Worm (Caenorhabditis elegans) whole organism, mixed stage, embryonic: ENCODE results near the gene bath-47.
"Not testable (repeated sequence)": the region's sequence is repeated elsewhere in the genome, so short reads cannot be mapped to it uniquely, and the experiment has no call there.

ENCODE experiments used
- M03D4.4 ChIP-seq: sonication (generic microtip); optimal IDR thresholded peaks from 2 replicates; lab custom pipeline; 2017; ENCODE audit warnings: mild to moderate bottlenecking, missing genetic modification characterization, missing compliant biosample characterization
- bed-3 ChIP-seq: fragments of 200-800 bp; sonication (Bioruptor generic); optimal IDR thresholded peaks from 3 replicates; lab custom pipeline; 2018; ENCODE audit warnings: mild to moderate bottlenecking, missing genetic modification characterization, moderate library complexity, missing compliant biosample characterization
- blmp-1 ChIP-seq: fragments of 150-350 bp; optimal IDR thresholded peaks from 2 replicates; lab custom pipeline; 2014; ENCODE audit warnings: missing biosample characterization, missing genetic modification characterization
- ceh-39 ChIP-seq: fragments of 150-350 bp; optimal IDR thresholded peaks from 2 replicates; lab custom pipeline; 2014; ENCODE audit warnings: missing biosample characterization, missing genetic modification characterization
- ceh-83 ChIP-seq: fragments of 200-800 bp; sonication (Bioruptor generic); optimal IDR thresholded peaks from 2 replicates; lab custom pipeline; 2018; ENCODE audit warnings: mild to moderate bottlenecking, missing genetic modification characterization, missing compliant biosample characterization
- cnd-1 ChIP-seq: fragments of 200-800 bp; sonication (Bioruptor generic); optimal IDR thresholded peaks from 2 replicates; lab custom pipeline; 2018; ENCODE audit warnings: mild to moderate bottlenecking, missing genetic modification characterization, missing compliant biosample characterization
- drap-1 ChIP-seq: fragments of 200-800 bp; sonication (Bioruptor generic); optimal IDR thresholded peaks from 3 replicates; lab custom pipeline; 2018; ENCODE audit warnings: mild to moderate bottlenecking, missing genetic modification characterization, missing compliant biosample characterization
- elt-3 ChIP-seq: fragments of 150-350 bp; optimal IDR thresholded peaks from 2 replicates; lab custom pipeline; 2014; ENCODE audit warnings: missing biosample characterization, missing genetic modification characterization
- ham-2 ChIP-seq: fragments of 200-800 bp; sonication (Bioruptor generic); optimal IDR thresholded peaks from 2 replicates; lab custom pipeline; 2018; ENCODE audit warnings: mild to moderate bottlenecking, missing genetic modification characterization, missing compliant biosample characterization
- lin-13 ChIP-seq: fragments of 150-350 bp; optimal IDR thresholded peaks from 2 replicates; lab custom pipeline; 2014; ENCODE audit warnings: missing biosample characterization, missing genetic modification characterization
- lsy-2 ChIP-seq: fragments of 150-350 bp; optimal IDR thresholded peaks from 2 replicates; lab custom pipeline; 2014; ENCODE audit warnings: missing biosample characterization, missing genetic modification characterization
- mab-5 ChIP-seq: fragments of 150-350 bp; optimal IDR thresholded peaks from 2 replicates; lab custom pipeline; 2014; ENCODE audit warnings: missing biosample characterization, missing genetic modification characterization
- mep-1 ChIP-seq: fragments of 150-350 bp; optimal IDR thresholded peaks from 2 replicates; lab custom pipeline; 2017; ENCODE audit warnings: missing biosample characterization, missing genetic modification reagents, missing genetic modification characterization, inconsistent platforms
- mls-2 ChIP-seq: sonication (generic microtip); optimal IDR thresholded peaks from 2 replicates; lab custom pipeline; 2016; ENCODE audit warnings: mild to moderate bottlenecking, missing genetic modification characterization, moderate library complexity, missing compliant biosample characterization
- nhr-12 ChIP-seq: fragments of 150-350 bp; optimal IDR thresholded peaks from 2 replicates; lab custom pipeline; 2014; ENCODE audit warnings: missing biosample characterization, missing genetic modification characterization
- nhr-2 ChIP-seq: fragments of 150-350 bp; optimal IDR thresholded peaks from 2 replicates; lab custom pipeline; 2014; ENCODE audit warnings: missing biosample characterization, missing genetic modification characterization
- nhr-28 ChIP-seq: fragments of 150-350 bp; optimal IDR thresholded peaks from 2 replicates; lab custom pipeline; 2014; ENCODE audit warnings: missing biosample characterization, missing genetic modification characterization
- pha-4 ChIP-seq: fragments of 150-350 bp; optimal IDR thresholded peaks from 2 replicates; lab custom pipeline; 2018; ENCODE audit warnings: missing biosample characterization, missing genetic modification reagents, missing genetic modification characterization
- sem-2 ChIP-seq: fragments of 200-800 bp; sonication (Bioruptor generic); optimal IDR thresholded peaks from 2 replicates; lab custom pipeline; 2018; ENCODE audit warnings: mild to moderate bottlenecking, missing genetic modification characterization, missing compliant biosample characterization
- snpc-4 ChIP-seq: fragments of 150-350 bp; optimal IDR thresholded peaks from 2 replicates; lab custom pipeline; 2014; ENCODE audit warnings: missing biosample characterization, missing genetic modification characterization
- sptf-1 ChIP-seq: sonication (generic microtip); optimal IDR thresholded peaks from 2 replicates; lab custom pipeline; 2017; ENCODE audit warnings: mild to moderate bottlenecking, missing genetic modification characterization, moderate library complexity, missing compliant biosample characterization
- unc-120 ChIP-seq: sonication (generic microtip); optimal IDR thresholded peaks from 2 replicates; lab custom pipeline; 2017; ENCODE audit warnings: missing genetic modification characterization, missing compliant biosample characterization; ENCODE audit not compliant: poor library complexity, severe bottlenecking
- unc-39 ChIP-seq: fragments of 150-350 bp; optimal IDR thresholded peaks from 2 replicates; lab custom pipeline; 2014; ENCODE audit warnings: missing biosample characterization, missing genetic modification characterization
- unc-62 ChIP-seq: fragments of 150-350 bp; optimal IDR thresholded peaks from 2 replicates; lab custom pipeline; 2014; ENCODE audit warnings: missing biosample characterization, missing genetic modification reagents, missing genetic modification characterization
- zip-8 ChIP-seq: fragments of 150-350 bp; optimal IDR thresholded peaks from 2 replicates; lab custom pipeline; 2014; ENCODE audit warnings: missing biosample characterization, missing genetic modification characterization
- ztf-11 ChIP-seq: fragments of 150-350 bp; optimal IDR thresholded peaks from 2 replicates; lab custom pipeline; 2014; ENCODE audit warnings: missing biosample characterization, missing genetic modification characterization

The bath-47 gene

DNA sequence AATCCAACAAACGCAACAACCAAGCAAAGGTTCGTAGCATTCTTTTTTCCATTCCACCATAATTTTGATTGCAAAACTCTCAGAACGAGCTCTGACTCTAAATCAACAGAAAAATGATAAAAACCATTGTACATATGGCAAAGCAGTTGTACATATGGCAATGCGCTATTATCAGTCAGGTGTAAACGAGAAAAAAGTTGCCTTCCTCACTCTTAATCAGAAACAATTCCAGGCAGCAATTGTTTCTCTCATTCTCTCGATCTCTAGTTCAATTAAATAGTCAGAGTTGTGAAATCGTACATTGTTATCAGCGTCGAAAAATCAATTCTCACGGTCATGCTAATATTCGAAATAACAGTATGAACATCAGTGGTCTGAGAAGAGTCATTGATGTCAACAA lies 20.2 kb downstream of the bath-47 start:
- TF ChIP-seq nhr-12 (tag; lab: Kevin White, UChicago) (no peak), unc-120 (tag; lab: Kevin White, UChicago) (no peak)

DNA sequence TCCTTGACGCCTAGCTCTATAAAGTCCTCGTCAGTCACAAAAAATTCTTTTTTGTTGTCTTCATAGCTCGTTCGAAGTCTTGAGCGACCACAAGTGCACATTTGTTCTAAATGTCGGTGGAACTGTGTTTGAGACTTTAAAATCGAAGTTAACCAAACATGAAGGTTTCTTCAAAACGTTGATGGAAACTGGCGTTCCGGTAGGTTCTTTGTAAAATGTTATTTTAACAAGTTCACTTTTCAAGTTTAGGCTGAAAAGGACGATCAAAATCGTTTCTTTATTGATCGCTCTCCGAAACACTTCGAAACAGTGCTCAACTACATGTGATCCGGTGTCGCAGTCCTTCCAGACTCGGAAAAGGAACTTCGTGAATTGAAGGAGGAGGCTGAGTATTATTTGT lies 23.0 kb downstream of the bath-47 start, which contains the start of gene fbxa-160:
Gene fbxa-160, minus strand, starts transcription at position 101 of the 400 bp plus-strand sequence.
- TF ChIP-seq bed-3 (GFP tag; lab: Kevin White, UChicago) (no peak), cnd-1 (tag; lab: Kevin White, UChicago) (no peak), unc-39 (tag; lab: Kevin White, UChicago) (no peak), zip-8 (tag; lab: Kevin White, UChicago) (no peak), elt-3 (no peak), ceh-83 (GFP tag; lab: Kevin White, UChicago) (no peak), sptf-1 (tag; lab: Kevin White, UChicago) (no peak), drap-1 (GFP tag; lab: Kevin White, UChicago) (no peak), pha-4 (tag; lab: Kevin White, UChicago) (no peak), sem-2 (no peak), ztf-11 (tag; lab: Kevin White, UChicago) (no peak), nhr-2 (no peak), mab-5 (tag; lab: Kevin White, UChicago) (no peak), blmp-1 (no peak), unc-62 (no peak), ham-2 (GFP tag; lab: Kevin White, UChicago) (no peak)

DNA sequence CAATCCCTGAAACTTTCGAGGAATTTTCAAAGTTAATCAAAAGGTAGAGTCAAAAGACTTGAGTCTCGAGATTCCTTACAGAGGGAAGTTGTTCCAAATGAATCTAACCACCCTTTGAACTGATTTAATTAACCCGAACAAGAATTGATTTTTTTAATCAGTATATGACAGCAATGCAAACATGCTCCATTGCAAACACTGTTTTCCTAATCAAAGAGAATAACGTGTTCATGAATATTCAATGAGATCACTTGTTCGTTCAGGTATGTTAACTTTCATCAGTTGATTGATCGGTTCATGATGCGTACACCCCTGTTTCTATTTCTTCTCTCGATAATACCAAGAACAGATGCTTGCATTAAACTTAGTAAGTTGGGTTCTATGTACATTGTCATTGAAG lies 24.1 kb downstream of the bath-47 start, which contains the start of gene C08E3.14:
Gene C08E3.14, plus strand, starts transcription at position 301 of the 400 bp plus-strand sequence.
- TF ChIP-seq nhr-28 (tag; lab: Kevin White, UChicago), result no peak
- TF ChIP-seq lin-13 (tag; lab: Kevin White, UChicago), result no peak
- TF ChIP-seq sptf-1 (tag; lab: Kevin White, UChicago), result no peak
- no peak for TF ChIP-seq pha-4 (tag; lab: Kevin White, UChicago)
- no peak for TF ChIP-seq ceh-39

DNA sequence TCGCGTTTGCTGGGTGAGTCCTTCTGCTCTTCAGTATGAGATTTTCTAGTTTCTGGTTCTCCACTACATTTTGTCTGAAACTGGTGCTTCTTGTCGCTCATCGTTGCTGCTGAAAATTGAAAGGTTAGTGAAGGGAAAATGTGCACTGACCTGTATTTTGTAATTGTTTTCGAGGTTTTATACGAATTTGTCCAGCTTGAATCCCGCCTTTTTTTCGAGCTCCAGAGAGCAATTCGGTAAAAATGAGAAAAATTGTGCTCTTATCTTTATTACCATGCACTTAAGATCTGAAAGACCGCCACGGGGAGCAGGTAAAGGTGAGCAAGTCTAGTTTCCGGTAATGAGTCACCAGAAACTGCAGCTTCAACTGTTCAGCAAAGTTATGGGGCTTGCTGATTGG lies 26.2 kb downstream of the bath-47 start, which contains the start of gene C08E3.15:
Gene C08E3.15, minus strand, starts transcription at position 101 of the 400 bp plus-strand sequence.
- TF ChIP-seq snpc-4, pha-4, sptf-1 (tag; lab: Kevin White, UChicago): not testable (repeated sequence)
- TF ChIP-seq, all 35 proteins: peak for 0; not testable (repeated sequence) for 35

DNA sequence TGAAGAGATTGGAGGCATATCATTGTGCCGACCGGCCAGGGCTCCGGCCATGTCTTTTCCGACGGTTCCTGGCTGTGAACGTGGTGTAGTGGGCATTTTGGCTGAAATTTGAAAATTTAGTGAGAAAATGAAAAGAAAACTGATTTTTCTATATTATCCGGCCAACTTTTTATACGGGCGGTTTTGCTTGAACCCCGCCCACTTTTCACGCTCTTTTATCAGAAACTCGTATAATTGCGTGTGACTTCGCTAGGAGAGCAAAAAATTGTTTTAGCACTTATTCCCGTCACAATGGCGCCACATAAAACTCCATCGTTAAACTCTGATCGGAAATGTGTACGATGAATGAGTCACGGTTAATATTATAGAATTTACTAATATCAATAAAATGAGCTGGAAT lies 30.6 kb downstream of the bath-47 start, which contains the start of gene C08E3.13:
Gene C08E3.13, minus strand, starts transcription at position 101 of the 400 bp plus-strand sequence.
- not testable (repeated sequence) for TF ChIP-seq nhr-2; drap-1 (GFP tag; lab: Kevin White, UChicago); lsy-2

DNA sequence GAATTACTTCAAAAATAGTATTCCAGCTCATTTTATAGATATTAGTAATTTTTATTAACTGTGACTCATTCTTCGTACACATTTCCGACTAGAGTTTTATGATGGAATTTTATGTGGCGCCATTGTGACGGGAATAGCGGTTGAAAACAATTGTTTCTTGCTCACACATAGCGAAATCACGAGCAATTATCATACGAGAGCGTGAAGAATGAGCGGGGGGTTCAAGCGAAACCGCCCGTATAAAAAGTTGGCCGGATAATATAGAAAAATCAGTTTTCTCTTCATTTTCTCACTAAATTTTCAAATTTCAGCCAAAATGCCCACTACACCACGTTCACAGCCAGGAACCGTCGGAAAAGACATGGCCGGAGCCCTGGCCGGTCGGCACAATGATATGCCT lies 31.9 kb downstream of the bath-47 start, which contains the start of gene C08E3.1:
Gene C08E3.1, plus strand, starts transcription at position 301 of the 400 bp plus-strand sequence.
- not testable (repeated sequence) for TF ChIP-seq bed-3 (GFP tag; lab: Kevin White, UChicago); ceh-39; blmp-1

DNA sequence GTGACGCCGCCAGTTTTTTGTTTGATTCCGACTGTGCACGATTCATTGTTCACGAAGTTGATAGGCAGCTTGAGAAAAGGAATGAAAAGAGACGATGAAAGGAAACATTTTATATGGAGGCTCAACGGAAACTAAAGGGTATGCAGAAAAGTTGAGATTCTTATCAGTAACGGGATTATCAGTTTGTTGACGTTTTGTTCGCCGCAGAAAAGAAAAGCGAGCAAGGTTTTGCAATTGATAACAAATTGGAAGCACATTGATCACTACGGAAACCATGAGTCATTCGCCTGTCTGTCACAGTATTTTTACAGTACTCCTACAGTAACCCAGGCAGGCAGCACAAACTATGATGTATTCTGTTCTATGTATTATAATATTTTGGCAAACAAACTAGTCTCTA lies 34.4 kb downstream of the bath-47 start:
- TF ChIP-seq M03D4.4 (tag; lab: Kevin White, UChicago) (no peak), sptf-1 (tag; lab: Kevin White, UChicago) (no peak), ceh-83 (GFP tag; lab: Kevin White, UChicago) (no peak), unc-120 (tag; lab: Kevin White, UChicago) (no peak), mep-1 (tag; lab: Kevin White, UChicago) (no peak), mab-5 (tag; lab: Kevin White, UChicago) (no peak), lsy-2 (no peak), snpc-4 (tag; lab: Kevin White, UChicago) (no peak), sem-2 (no peak), nhr-12 (tag; lab: Kevin White, UChicago) (no peak), blmp-1 (no peak), ceh-39 (no peak), nhr-2 (no peak), mls-2 (tag; lab: Kevin White, UChicago) (no peak), cnd-1 (tag; lab: Kevin White, UChicago) (no peak), zip-8 (tag; lab: Kevin White, UChicago) (no peak)
- TF ChIP-seq, all 35 proteins: peak for 0
